Fruit fly (Drosophila melanogaster) whole organism, wandering third instar larva: ENCODE results near the gene twin.
A peak's percentile ranks its signal among the peaks of the same experiment; 100 is the strongest.

ENCODE experiments used
- Abd-B ChIP-seq: fragments of >200 bp; optimal IDR thresholded peaks from 2 replicates; lab custom pipeline; 2017; ENCODE audit warnings: missing biosample characterization, missing genetic modification characterization
- CG32264 ChIP-seq: fragments of 200-800 bp; sonication (Bioruptor generic); optimal IDR thresholded peaks from 2 replicates; lab custom pipeline; 2016; ENCODE audit warnings: missing biosample characterization, missing genetic modification characterization
- CG9705 ChIP-seq: fragments of 200-800 bp; sonication (Bioruptor generic); optimal IDR thresholded peaks from 2 replicates; lab custom pipeline; 2018; ENCODE audit warnings: missing biosample characterization, mild to moderate bottlenecking, missing genetic modification characterization
- CrebA ChIP-seq: fragments of 200-800 bp; sonication (Bioruptor generic); optimal IDR thresholded peaks from 2 replicates; lab custom pipeline; 2016; ENCODE audit warnings: missing biosample characterization, mild to moderate bottlenecking, missing genetic modification characterization, borderline replicate concordance
- Dif ChIP-seq: fragments of 200-275, 200-300 bp; sonication (Bioruptor generic); optimal IDR thresholded peaks from 2 replicates; lab custom pipeline; 2018; ENCODE audit warnings: missing biosample characterization, missing genetic modification characterization; ENCODE audit not compliant: partially characterized antibody
- GATAd ChIP-seq: sonication (Bioruptor generic); optimal IDR thresholded peaks from 2 replicates; lab custom pipeline; 2016; ENCODE audit warnings: missing biosample characterization, missing genetic modification characterization
- HLH106 ChIP-seq: fragments of 200-800 bp; optimal IDR thresholded peaks from 3 replicates; lab custom pipeline; 2019; ENCODE audit warnings: missing biosample characterization, mild to moderate bottlenecking, missing genetic modification characterization, moderate library complexity
- Hnf4 ChIP-seq: fragments of 200-800 bp; sonication (Bioruptor generic); optimal IDR thresholded peaks from 2 replicates; lab custom pipeline; 2016; ENCODE audit warnings: missing biosample characterization, mild to moderate bottlenecking, missing genetic modification characterization
- Hr78 ChIP-seq: fragments of >200 bp; optimal IDR thresholded peaks from 2 replicates; lab custom pipeline; 2017; ENCODE audit warnings: missing biosample characterization, missing genetic modification characterization
- Hr83 ChIP-seq: fragments of 200-300 bp; sonication (Bioruptor generic); optimal IDR thresholded peaks from 2 replicates; lab custom pipeline; 2016; ENCODE audit warnings: missing biosample characterization, mild to moderate bottlenecking, missing genetic modification characterization, moderate library complexity; ENCODE audit not compliant: poor library complexity, severe bottlenecking
- Jra ChIP-seq: sonication (Bioruptor generic); optimal IDR thresholded peaks from 2 replicates; lab custom pipeline; 2016; ENCODE audit warnings: missing biosample characterization, missing genetic modification characterization
- Mio ChIP-seq: sonication (Bioruptor generic); optimal IDR thresholded peaks from 2 replicates; lab custom pipeline; 2016; ENCODE audit warnings: missing biosample characterization, missing genetic modification characterization
- Myc ChIP-seq: fragments of >200 bp; optimal IDR thresholded peaks from 2 replicates; lab custom pipeline; 2017
- OdsH ChIP-seq: fragments of 200-800 bp; sonication (Bioruptor generic); optimal IDR thresholded peaks from 2 replicates; lab custom pipeline; 2016; ENCODE audit warnings: missing biosample characterization, mild to moderate bottlenecking, missing genetic modification characterization
- Rel ChIP-seq, 2 experiments: fragments of 200-800 bp; sonication (Bioruptor generic) in 1 of 2; optimal IDR thresholded peaks; 2 replicates in 1 of 2; 3 replicates in 1 of 2; lab custom pipeline; 2016 to 2019; ENCODE audit warnings: mild to moderate bottlenecking in 2 of 2, missing biosample characterization in 2 of 2, missing genetic modification characterization in 2 of 2, moderate library complexity in 1 of 2
- Vsx2 ChIP-seq: fragments of 200-300, 225-300 bp; sonication (Bioruptor generic); optimal IDR thresholded peaks from 2 replicates; lab custom pipeline; 2018; ENCODE audit warnings: missing biosample characterization, missing genetic modification characterization; ENCODE audit not compliant: partially characterized antibody
- brk ChIP-seq: fragments of 200-800 bp; sonication (Bioruptor generic); optimal IDR thresholded peaks from 2 replicates; lab custom pipeline; 2016; ENCODE audit warnings: missing biosample characterization, mild to moderate bottlenecking, missing genetic modification characterization
- dl ChIP-seq, 2 experiments: fragments of 175-275, 200-275 bp in 1 of 2; fragments of 200-275 bp in 1 of 2; sonication (Bioruptor generic); optimal IDR thresholded peaks; lab custom pipeline; 2018; ENCODE audit warnings: mild to moderate bottlenecking in 2 of 2, missing biosample characterization in 2 of 2, missing genetic modification characterization in 2 of 2, moderate library complexity in 2 of 2; ENCODE audit not compliant: partially characterized antibody in 2 of 2, insufficient read depth in 1 of 2
- dmrt93B ChIP-seq: fragments of 200-800 bp; sonication (Bioruptor generic); optimal IDR thresholded peaks from 2 replicates; lab custom pipeline; 2018; ENCODE audit warnings: missing biosample characterization, mild to moderate bottlenecking, missing genetic modification characterization
- dsf ChIP-seq: sonication (Bioruptor generic); optimal IDR thresholded peaks from 2 replicates; lab custom pipeline; 2016; ENCODE audit warnings: missing biosample characterization, missing genetic modification characterization, borderline replicate concordance
- ey ChIP-seq: fragments of 200-800 bp; sonication (Bioruptor generic); optimal IDR thresholded peaks from 2 replicates; lab custom pipeline; 2016; ENCODE audit warnings: missing biosample characterization, missing genetic modification characterization
- foxo ChIP-seq, 2 experiments: fragments of 200-800 bp; sonication (Bioruptor generic); optimal IDR thresholded peaks; 2 replicates in 1 of 2; 3 replicates in 1 of 2; lab custom pipeline; 2016 to 2017; ENCODE audit warnings: missing biosample characterization in 2 of 2, missing genetic modification characterization in 2 of 2
- fru ChIP-seq: fragments of 200-800 bp; sonication (Bioruptor generic); optimal IDR thresholded peaks from 3 replicates; lab custom pipeline; 2016; ENCODE audit warnings: missing biosample characterization, mild to moderate bottlenecking, missing genetic modification characterization
- h ChIP-seq: fragments of 200-800 bp; sonication (Bioruptor generic); optimal IDR thresholded peaks from 3 replicates; lab custom pipeline; 2016; ENCODE audit warnings: missing biosample characterization, mild to moderate bottlenecking, missing genetic modification characterization
- jim ChIP-seq: fragments of 175-275, 200-325 bp; sonication (Bioruptor generic); optimal IDR thresholded peaks from 2 replicates; lab custom pipeline; 2016; ENCODE audit warnings: missing biosample characterization, mild to moderate bottlenecking, missing genetic modification characterization
- lola ChIP-seq: fragments of >200 bp; optimal IDR thresholded peaks from 2 replicates; lab custom pipeline; 2017; ENCODE audit warnings: missing biosample characterization, missing genetic modification characterization
- psq ChIP-seq: fragments of 200-800 bp; sonication (Bioruptor generic); optimal IDR thresholded peaks from 3 replicates; lab custom pipeline; 2017; ENCODE audit warnings: missing biosample characterization, mild to moderate bottlenecking, missing genetic modification characterization, moderate library complexity
- rgr ChIP-seq: fragments of 200-800 bp; sonication (Bioruptor generic); optimal IDR thresholded peaks from 3 replicates; lab custom pipeline; 2016; ENCODE audit warnings: missing biosample characterization, mild to moderate bottlenecking, missing genetic modification characterization
- sage ChIP-seq: fragments of 200-800 bp; sonication (Bioruptor generic); optimal IDR thresholded peaks from 2 replicates; lab custom pipeline; 2016; ENCODE audit warnings: missing biosample characterization, mild to moderate bottlenecking, missing genetic modification characterization
- sv ChIP-seq: fragments of 200-800 bp; sonication (Bioruptor generic); optimal IDR thresholded peaks from 3 replicates; lab custom pipeline; 2016; ENCODE audit warnings: missing biosample characterization, missing genetic modification characterization
- tai ChIP-seq: sonication (Bioruptor generic); optimal IDR thresholded peaks from 2 replicates; lab custom pipeline; 2016; ENCODE audit warnings: missing biosample characterization, missing genetic modification characterization
- usp ChIP-seq: fragments of >200 bp; optimal IDR thresholded peaks from 2 replicates; lab custom pipeline; 2017; ENCODE audit warnings: missing biosample characterization, missing genetic modification characterization
- woc ChIP-seq: sonication (Bioruptor generic); optimal IDR thresholded peaks from 2 replicates; lab custom pipeline; 2016; ENCODE audit warnings: missing biosample characterization, mild to moderate bottlenecking, missing genetic modification characterization

The twin gene

dm6 chr3R:24266786-24267579 lies 45.2 kb upstream of the twin start (continued):
- TF ChIP-seq h (peak; percentile 85), HLH106 (tag; lab: Kevin White, UChicago) (peak; percentile 92), ey (GFP tag; lab: Kevin White, UChicago) (peak; percentile 68), tai (GFP tag; lab: Kevin White, UChicago) (no peak), Myc (lab: Kevin White, UChicago) (no peak), psq (GFP tag; lab: Kevin White, UChicago) (peak; percentile 82), sv (GFP tag; lab: Kevin White, UChicago) (no peak), usp (no peak), GATAd (GFP tag; lab: Kevin White, UChicago) (no peak), CG32264 (GFP tag; lab: Kevin White, UChicago) (no peak), Hr78 (no peak), Vsx2 (GFP tag; lab: Kevin White, UChicago) (peak; percentile 91), dl (GFP tag; optimal IDR thresholded peaks at IDR 0.05; lab: Kevin White, UChicago; ENCODE audit: insufficient read depth in 1 of 2, partially characterized antibody in 2 of 2) (peak in 1 of 2 experiments; percentile 45), Rel (GFP tag; optimal IDR thresholded peaks at IDR 0.05; lab: Kevin White, UChicago) (peak; percentile 24), Rel (tag; optimal IDR thresholded peaks at IDR 0.05; lab: Kevin White, UChicago) (peak; percentile 63), foxo (GFP tag; optimal IDR thresholded peaks at IDR 0.05; lab: Kevin White, UChicago) (peak in 1 of 2 experiments; percentile 88)

DNA sequence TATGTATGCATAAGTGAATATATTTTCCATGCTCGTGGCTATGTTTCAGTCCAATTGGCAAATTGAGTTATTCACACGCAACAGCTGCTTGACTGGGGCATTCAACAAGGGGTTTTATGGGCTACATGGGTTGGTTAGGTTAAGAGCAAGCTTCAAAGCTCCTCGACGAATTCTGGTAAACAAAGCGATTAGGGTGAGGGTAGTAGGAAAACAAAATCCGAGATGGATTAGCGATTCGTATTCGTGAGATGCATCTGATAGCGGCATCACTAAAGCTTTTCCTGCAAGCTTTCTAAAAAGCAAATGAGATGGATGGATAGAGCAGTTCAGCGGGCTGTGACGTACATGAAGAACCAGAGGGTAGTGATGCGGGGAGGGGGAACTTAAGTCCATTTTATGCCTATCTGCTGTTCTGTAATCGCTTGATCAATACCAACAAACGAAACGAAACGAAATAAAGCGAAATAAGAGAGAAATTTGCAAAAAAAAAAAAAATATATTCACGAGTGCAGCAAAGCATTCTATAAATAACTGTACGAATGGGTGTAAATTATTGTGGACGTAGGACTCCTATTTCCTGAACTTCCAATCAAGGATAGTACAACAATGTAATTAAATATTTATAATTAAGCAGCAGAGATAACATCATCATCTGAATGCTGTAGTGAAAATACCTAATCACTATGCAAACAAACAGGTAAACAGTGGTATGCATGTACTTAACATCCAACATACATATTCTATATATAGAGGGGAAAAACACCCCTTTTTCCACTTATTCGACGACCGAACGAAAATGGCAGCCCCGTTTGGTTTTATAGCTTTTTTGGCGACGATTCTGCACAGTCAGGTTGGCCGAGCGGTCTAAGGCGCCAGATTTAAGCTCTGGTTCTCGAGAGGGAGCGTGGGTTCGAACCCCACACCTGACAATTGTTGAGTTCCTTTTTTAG lies 42.9 kb upstream of the twin start:
- TF ChIP-seq dsf: no peak
- TF ChIP-seq lola (GFP tag; lab: Kevin White, UChicago): no peak
- no peak for TF ChIP-seq Abd-B
- no peak for TF ChIP-seq GATAd (GFP tag; lab: Kevin White, UChicago)
- no peak for TF ChIP-seq woc (GFP tag; lab: Kevin White, UChicago)
- no peak for TF ChIP-seq Dif (GFP tag; lab: Kevin White, UChicago)
- TF ChIP-seq Vsx2 (GFP tag; lab: Kevin White, UChicago): peak; percentile 6
- TF ChIP-seq brk (GFP tag; lab: Kevin White, UChicago): peak; percentile 13
- TF ChIP-seq psq (GFP tag; lab: Kevin White, UChicago): peak; percentile 1
- no peak for TF ChIP-seq jim (GFP tag; lab: Kevin White, UChicago)
- no peak for TF ChIP-seq Jra (GFP tag; lab: Kevin White, UChicago)
- peak; percentile 6 for TF ChIP-seq OdsH (GFP tag; lab: Kevin White, UChicago)
- no peak for TF ChIP-seq Rel (GFP tag; optimal IDR thresholded peaks at IDR 0.05; lab: Kevin White, UChicago)
- TF ChIP-seq Rel (tag; optimal IDR thresholded peaks at IDR 0.05; lab: Kevin White, UChicago): peak; percentile 95
- TF ChIP-seq, all 38 proteins: peak for 5

DNA sequence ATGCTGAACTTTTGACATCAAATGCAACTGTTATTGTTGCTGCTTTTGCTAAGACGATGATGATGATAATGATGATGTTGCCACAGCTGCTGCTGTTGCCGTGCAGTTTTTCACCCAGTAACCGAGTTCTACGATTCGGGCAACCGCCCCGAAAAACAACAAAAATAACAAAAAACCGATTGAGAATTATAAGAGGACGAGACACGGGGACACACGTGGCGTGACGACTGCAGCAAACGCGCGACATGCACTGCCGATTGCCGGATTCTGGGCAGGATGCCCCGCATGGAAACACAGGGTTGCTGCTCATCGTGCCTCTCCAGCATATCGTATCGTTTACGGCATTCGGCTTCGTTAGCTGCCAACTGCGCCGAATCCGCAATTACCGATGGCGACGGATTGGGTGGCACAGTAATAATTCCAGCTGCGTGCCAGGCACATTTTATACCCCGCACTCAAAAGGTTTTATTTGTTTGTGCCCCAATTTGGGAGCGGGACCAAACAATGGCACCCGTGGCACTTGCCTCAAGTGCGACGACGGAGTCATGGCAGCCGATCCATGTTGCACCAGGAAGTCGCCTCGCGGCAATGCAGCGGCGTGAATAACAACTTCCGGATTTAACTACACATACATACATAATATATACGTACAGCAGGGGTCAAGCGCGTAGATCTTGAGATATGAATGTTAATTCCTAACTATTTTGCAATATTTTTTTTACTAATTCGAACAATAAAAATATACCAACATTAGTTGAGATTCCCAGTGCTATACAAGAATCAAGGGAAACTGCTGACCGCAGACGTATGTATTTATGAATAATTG lies 42.0 kb upstream of the twin start:
- TF ChIP-seq h (peak; percentile 17), sv (GFP tag; lab: Kevin White, UChicago) (no peak), fru (GFP tag; lab: Kevin White, UChicago) (peak; percentile 26), Hr83 (peak; percentile 36), ey (GFP tag; lab: Kevin White, UChicago) (no peak), CrebA (no peak), brk (GFP tag; lab: Kevin White, UChicago) (no peak), Mio (GFP tag; lab: Kevin White, UChicago) (no peak)
- TF ChIP-seq, all 38 proteins: peak for 3

DNA sequence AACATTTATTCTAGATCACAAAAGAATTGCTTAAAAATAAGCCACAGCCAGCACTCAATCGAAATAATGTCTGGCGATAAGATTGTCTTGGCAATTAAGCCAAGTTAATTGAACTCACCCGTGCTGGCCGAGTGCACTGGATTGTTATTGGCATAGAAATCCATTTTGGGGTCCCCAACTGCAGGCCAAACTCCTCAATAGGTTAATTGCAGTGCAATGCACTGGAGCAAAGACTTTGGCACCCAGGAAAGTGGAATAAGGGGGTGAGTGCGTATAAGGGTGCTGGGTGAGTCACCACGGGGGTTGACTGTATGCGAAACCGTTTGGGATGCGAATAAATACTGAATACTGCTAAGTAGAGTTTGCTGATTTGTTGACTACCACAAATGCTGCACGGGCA lies 41.2 kb upstream of the twin start:
- TF ChIP-seq Jra (GFP tag; lab: Kevin White, UChicago): no peak
- TF ChIP-seq rgr (GFP tag; lab: Kevin White, UChicago): no peak
- TF ChIP-seq CG9705 (GFP tag; lab: Kevin White, UChicago): no peak
- no peak for TF ChIP-seq Vsx2 (GFP tag; lab: Kevin White, UChicago)
- TF ChIP-seq h: no peak
- no peak for TF ChIP-seq dmrt93B (GFP tag; lab: Kevin White, UChicago)
- TF ChIP-seq Hr83: peak; percentile 19
- TF ChIP-seq Dif (GFP tag; lab: Kevin White, UChicago): no peak
- TF ChIP-seq Hnf4 (GFP tag; lab: Kevin White, UChicago): peak; percentile 56
- TF ChIP-seq sage (GFP tag; lab: Kevin White, UChicago): no peak
- TF ChIP-seq Hr78: no peak
- TF ChIP-seq jim (GFP tag; lab: Kevin White, UChicago): no peak
- no peak for TF ChIP-seq Rel (GFP tag; optimal IDR thresholded peaks at IDR 0.05; lab: Kevin White, UChicago)
- peak; percentile 85 for TF ChIP-seq Rel (tag; optimal IDR thresholded peaks at IDR 0.05; lab: Kevin White, UChicago)
